Worm (Caenorhabditis elegans) whole organism, L2 larva: ENCODE measurements around the gene K10B2.4.

Experiments used
- C34F6.9 ChIP-seq: fragments of 150-350 bp; optimal IDR thresholded peaks from 2 replicates; lab custom pipeline; 2014; ENCODE audit warnings: missing biosample characterization, missing genetic modification characterization
- F13H6.1 ChIP-seq: sonication (generic microtip); optimal IDR thresholded peaks from 2 replicates; lab custom pipeline; 2016; ENCODE audit warnings: missing genetic modification characterization, missing compliant biosample characterization
- Y55F3AM.14 ChIP-seq: fragments of 200-800 bp; sonication (Bioruptor generic); optimal IDR thresholded peaks from 2 replicates; lab custom pipeline; 2018; ENCODE audit warnings: mild to moderate bottlenecking, missing genetic modification characterization, missing compliant biosample characterization
- alr-1 ChIP-seq: fragments of 150-350 bp; optimal IDR thresholded peaks from 2 replicates; lab custom pipeline; 2014; ENCODE audit warnings: missing biosample characterization, missing genetic modification characterization
- ama-1 ChIP-seq: fragments of 150-350 bp; optimal IDR thresholded peaks from 2 replicates; lab custom pipeline; 2018; ENCODE audit warnings: inconsistent platforms
- blmp-1 ChIP-seq: sonication (generic microtip); optimal IDR thresholded peaks from 2 replicates; lab custom pipeline; 2017; ENCODE audit warnings: missing genetic modification characterization, mild to moderate bottlenecking, missing compliant biosample characterization, antibody characterized with exemption, moderate library complexity; ENCODE audit not compliant: insufficient read depth
- ceh-82 ChIP-seq: fragments of 150-350 bp; optimal IDR thresholded peaks from 2 replicates; lab custom pipeline; 2014; ENCODE audit warnings: missing biosample characterization, missing genetic modification characterization
- crh-2 ChIP-seq: sonication (generic microtip); optimal IDR thresholded peaks from 2 replicates; lab custom pipeline; 2017; ENCODE audit warnings: missing biosample characterization, missing genetic modification characterization
- egl-27 ChIP-seq: sonication (generic microtip); optimal IDR thresholded peaks from 3 replicates; lab custom pipeline; 2017; ENCODE audit warnings: missing biosample characterization, missing genetic modification reagents, missing genetic modification characterization
- elt-1 ChIP-seq: fragments of 150-350 bp; optimal IDR thresholded peaks from 2 replicates; lab custom pipeline; 2014; ENCODE audit warnings: missing biosample characterization, missing genetic modification characterization
- elt-3 ChIP-seq: sonication (generic microtip); optimal IDR thresholded peaks from 2 replicates; lab custom pipeline; 2017; ENCODE audit warnings: missing biosample characterization, missing genetic modification characterization
- fos-1 ChIP-seq: fragments of 150-350 bp; optimal IDR thresholded peaks from 2 replicates; lab custom pipeline; 2014; ENCODE audit warnings: missing biosample characterization, missing genetic modification characterization
- gmeb-1 ChIP-seq: fragments of 150-350 bp; optimal IDR thresholded peaks from 2 replicates; lab custom pipeline; 2014; ENCODE audit warnings: missing biosample characterization, missing genetic modification characterization
- lin-11 ChIP-seq: fragments of 150-350 bp; sonication (generic microtip); optimal IDR thresholded peaks from 2 replicates; lab custom pipeline; 2014; ENCODE audit warnings: missing biosample characterization, missing genetic modification characterization, inconsistent platforms, mixed read lengths
- lin-13 ChIP-seq: fragments of 150-350 bp; optimal IDR thresholded peaks from 2 replicates; lab custom pipeline; 2014; ENCODE audit warnings: missing biosample characterization, missing genetic modification reagents, missing genetic modification characterization
- lin-39 ChIP-seq: fragments of 150-350 bp; optimal IDR thresholded peaks from 2 replicates; lab custom pipeline; 2014; ENCODE audit warnings: missing biosample characterization, missing genetic modification reagents, missing genetic modification characterization
- lsy-2 ChIP-seq, 2 experiments: fragments of 150-350 bp in 1 of 2; sonication (generic microtip) in 1 of 2; optimal IDR thresholded peaks; 2 replicates each; lab custom pipeline; 2014 to 2017; ENCODE audit warnings: missing biosample characterization in 2 of 2, missing genetic modification characterization in 2 of 2
- mab-5 ChIP-seq: fragments of 150-350 bp; optimal IDR thresholded peaks from 2 replicates; lab custom pipeline; 2014; ENCODE audit warnings: missing biosample characterization, missing genetic modification characterization
- nhr-10 ChIP-seq: sonication (generic microtip); optimal IDR thresholded peaks from 2 replicates; lab custom pipeline; 2017; ENCODE audit warnings: missing biosample characterization, missing genetic modification characterization
- nhr-11 ChIP-seq: fragments of 150-350 bp; optimal IDR thresholded peaks from 2 replicates; lab custom pipeline; 2014; ENCODE audit warnings: missing biosample characterization, missing genetic modification characterization
- nhr-129 ChIP-seq: fragments of 150-350 bp; optimal IDR thresholded peaks from 2 replicates; lab custom pipeline; 2014; ENCODE audit warnings: missing biosample characterization, missing genetic modification characterization
- nhr-21 ChIP-seq: fragments of 150-350 bp; optimal IDR thresholded peaks from 2 replicates; lab custom pipeline; 2014; ENCODE audit warnings: missing biosample characterization, missing genetic modification characterization
- nhr-23 ChIP-seq: fragments of 150-350 bp; optimal IDR thresholded peaks from 2 replicates; lab custom pipeline; 2014; ENCODE audit warnings: missing biosample characterization, missing genetic modification reagents, missing genetic modification characterization
- nhr-237 ChIP-seq: fragments of 150-350 bp; optimal IDR thresholded peaks from 2 replicates; lab custom pipeline; 2014; ENCODE audit warnings: missing biosample characterization, missing genetic modification characterization
- nhr-25 ChIP-seq: fragments of 150-350 bp; sonication (generic microtip); optimal IDR thresholded peaks from 3 replicates; lab custom pipeline; 2014; ENCODE audit warnings: missing biosample characterization, missing genetic modification characterization
- nhr-6 ChIP-seq: fragments of 150-350 bp; optimal IDR thresholded peaks from 2 replicates; lab custom pipeline; 2014; ENCODE audit warnings: missing biosample characterization, missing genetic modification characterization
- peb-1 ChIP-seq: fragments of 150-350 bp; optimal IDR thresholded peaks from 2 replicates; lab custom pipeline; 2014; ENCODE audit warnings: missing biosample characterization, missing genetic modification characterization
- sem-4 ChIP-seq: fragments of 150-350 bp; optimal IDR thresholded peaks from 2 replicates; lab custom pipeline; 2014; ENCODE audit warnings: missing biosample characterization, missing genetic modification reagents, missing genetic modification characterization
- sma-3 ChIP-seq: sonication (generic microtip); optimal IDR thresholded peaks from 2 replicates; lab custom pipeline; 2016; ENCODE audit warnings: missing genetic modification reagents, missing genetic modification characterization, missing compliant biosample characterization
- sma-9 ChIP-seq, 2 experiments: fragments of 150-350 bp in 1 of 2; sonication (generic microtip) in 1 of 2; optimal IDR thresholded peaks; 2 replicates each; lab custom pipeline; 2014 to 2016; ENCODE audit warnings: missing genetic modification characterization in 2 of 2, mild to moderate bottlenecking in 1 of 2, missing biosample characterization in 1 of 2, missing compliant biosample characterization in 1 of 2, missing genetic modification reagents in 1 of 2, moderate library complexity in 1 of 2
- snpc-4 ChIP-seq: fragments of 150-350 bp; optimal IDR thresholded peaks from 2 replicates; lab custom pipeline; 2014; ENCODE audit warnings: missing biosample characterization, missing genetic modification characterization
- unc-55 ChIP-seq: fragments of 150-350 bp; sonication (generic microtip); optimal IDR thresholded peaks from 3 replicates; lab custom pipeline; 2014; ENCODE audit warnings: missing biosample characterization, missing genetic modification reagents, missing genetic modification characterization
- ztf-1 ChIP-seq: fragments of 200-800 bp; sonication (Bioruptor generic); conservative IDR thresholded peaks from 2 replicates; pipeline ENCODE4 v1.3.6; 2022; ENCODE audit warnings: missing genetic modification characterization, missing compliant biosample characterization
- ztf-11 ChIP-seq: sonication (generic microtip); optimal IDR thresholded peaks from 2 replicates; lab custom pipeline; 2017; ENCODE audit warnings: missing biosample characterization, missing genetic modification characterization
- ztf-4 ChIP-seq: fragments of 150-350 bp; optimal IDR thresholded peaks from 2 replicates; lab custom pipeline; 2014; ENCODE audit warnings: missing biosample characterization, missing genetic modification characterization

Gene K10B2.4

ce11 chrII:6358232-6358631, 2.5 kb downstream of the K10B2.4 start:
- no peak for TF ChIP-seq ztf-1 (GFP tag; lab: Robert Waterston, UW)

ce11 chrII:6355396-6356346, 5.1 kb downstream of the K10B2.4 start, which contains the start of gene C32D5.11:
Gene C32D5.11, minus strand, starts transcription at chrII:6355446.
- TF ChIP-seq crh-2 (tag; lab: Kevin White, UChicago) (peak; percentile 76), sem-4 (peak; percentile 73), nhr-237 (tag; lab: Kevin White, UChicago) (no peak), nhr-21 (peak; percentile 36), elt-1 (no peak), Y55F3AM.14 (no peak), lin-11 (tag; lab: Kevin White, UChicago) (peak; percentile 80), egl-27 (tag; lab: Kevin White, UChicago) (peak; percentile 15), peb-1 (no peak), nhr-129 (tag; lab: Kevin White, UChicago) (peak; percentile 81), nhr-6 (peak; percentile 32), alr-1 (tag; lab: Kevin White, UChicago) (no peak), gmeb-1 (tag; lab: Kevin White, UChicago) (peak; percentile 78), nhr-10 (tag; lab: Kevin White, UChicago) (no peak), ztf-4 (peak; percentile 13), fos-1 (tag; lab: Kevin White, UChicago) (peak; percentile 77), nhr-25 (peak; percentile 74), sma-9 (GFP tag; optimal IDR thresholded peaks at IDR 0.05; lab: Kevin White, UChicago) (peak; percentile 72), sma-9 (tag; optimal IDR thresholded peaks at IDR 0.05; lab: Kevin White, UChicago) (no peak), sma-3 (GFP tag; lab: Kevin White, UChicago) (peak; percentile 64), F13H6.1 (tag; lab: Kevin White, UChicago) (peak; percentile 62), lin-39 (tag; lab: Kevin White, UChicago) (no peak), ztf-11 (no peak), C34F6.9 (tag; lab: Kevin White, UChicago) (peak; percentile 90), unc-55 (GFP tag; lab: Kevin White, UChicago) (peak; percentile 81), lin-13 (GFP tag; lab: Kevin White, UChicago) (peak; percentile 72), mab-5 (peak; percentile 21), lsy-2 (tag; optimal IDR thresholded peaks at IDR 0.05; lab: Kevin White, UChicago) (peak; percentile 47 to 89), snpc-4 (tag; lab: Kevin White, UChicago) (peak; percentile 56), elt-3 (tag; lab: Kevin White, UChicago) (no peak)
- TF ChIP-seq, all 48 proteins: peak for 20

ce11 chrII:6351887-6352286, 8.9 kb downstream of the K10B2.4 start, which contains the start of gene C32D5.10:
Gene C32D5.10, minus strand, starts transcription at chrII:6351987.
- TF ChIP-seq nhr-11 (tag; lab: Kevin White, UChicago) (no peak), nhr-25 (peak; percentile 28), blmp-1 (tag; lab: Kevin White, UChicago) (no peak)

- TF ChIP-seq blmp-1 (tag; lab: Kevin White, UChicago) (no peak), nhr-23 (no peak), ztf-1 (GFP tag; lab: Robert Waterston, UW) (no peak), ceh-82 (tag; lab: Kevin White, UChicago) (no peak), ama-1 (no peak), mab-5 (no peak), snpc-4 (tag; lab: Kevin White, UChicago) (no peak), lsy-2 (tag; optimal IDR thresholded peaks at IDR 0.05; lab: Kevin White, UChicago) (no peak), peb-1 (no peak), nhr-11 (tag; lab: Kevin White, UChicago) (no peak), unc-55 (GFP tag; lab: Kevin White, UChicago) (no peak), nhr-21 (no peak), egl-27 (tag; lab: Kevin White, UChicago) (no peak), ztf-4 (no peak)
Measured at ce11 chrII:6349968-6350367, 10.8 kb downstream of the K10B2.4 start.
